Fruit fly (Drosophila melanogaster): Measurements from ENCODE around the gene Grl36b.

The Grl36b gene

DNA sequence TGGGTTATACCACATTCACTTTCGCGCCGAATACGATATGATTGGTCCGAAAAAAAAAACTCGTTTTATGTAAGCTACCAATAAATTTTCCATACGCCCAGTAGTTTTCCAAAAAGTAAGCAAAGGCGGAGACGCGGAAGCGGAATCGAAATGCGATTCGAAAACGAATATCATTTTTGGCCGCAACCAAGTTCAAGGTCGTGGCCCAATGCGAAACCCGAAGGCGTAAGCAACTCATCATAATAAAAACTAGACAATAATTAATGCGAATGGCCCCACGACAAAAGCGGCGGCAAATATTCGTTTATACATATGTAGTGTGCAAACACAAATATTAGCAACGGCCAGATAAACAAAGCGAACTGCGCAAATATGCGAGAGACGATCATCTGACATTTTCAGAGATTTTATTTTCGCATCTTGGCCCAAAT is 10.9 kb upstream of the Grl36b start (continued):
- no peak for TF ChIP-seq CG11723 (GFP tag; optimal IDR thresholded peaks at IDR 0.05)
- no peak for TF ChIP-seq unc-4 (GFP tag; IDR thresholded peaks at IDR 0.05; ENCODE audit: partially characterized antibody)
- TF ChIP-seq sc (optimal IDR thresholded peaks at IDR 0.05): no peak
- TF ChIP-seq sc (GFP tag; optimal IDR thresholded peaks at IDR 0.05): no peak
- TF ChIP-seq PHDP (tag; optimal IDR thresholded peaks at IDR 0.05): peak; percentile 38
- TF ChIP-seq CG34376 (GFP tag; optimal IDR thresholded peaks at IDR 0.05): peak; percentile 48
- TF ChIP-seq D19B (GFP tag; optimal IDR thresholded peaks at IDR 0.05): peak; percentile 24
- TF ChIP-seq CG5953 (GFP tag; IDR thresholded peaks at IDR 0.05): no peak
- TF ChIP-seq CG3163 (GFP tag; optimal IDR thresholded peaks at IDR 0.05): peak; percentile 14
- TF ChIP-seq CG7786 (GFP tag; optimal IDR thresholded peaks at IDR 0.05): peak; percentile 39
- no peak for TF ChIP-seq CG43689 (GFP tag; IDR thresholded peaks at IDR 0.05)
- peak; percentile 58 for TF ChIP-seq CG15011 (GFP tag; optimal IDR thresholded peaks at IDR 0.05)
- TF ChIP-seq CG1792 (GFP tag; optimal IDR thresholded peaks at IDR 0.05): peak; percentile 57
- no peak for TF ChIP-seq CG7839 (tag; optimal IDR thresholded peaks at IDR 0.05)
- peak; percentile 43; the same call in 2 of the 3 replicates for TF ChIP-seq sr (GFP tag; IDR thresholded peaks at IDR 0.05)
- no peak for TF ChIP-seq gcm2 (GFP tag; optimal IDR thresholded peaks at IDR 0.05)
- TF ChIP-seq CG6813 (GFP tag; optimal IDR thresholded peaks at IDR 0.05): peak; percentile 45
- peak; percentile 86 for TF ChIP-seq lab (GFP tag; optimal IDR thresholded peaks at IDR 0.05)
- no peak for TF ChIP-seq Optix (GFP tag; IDR thresholded peaks at IDR 0.05)
- no peak for TF ChIP-seq CG17359 (tag; optimal IDR thresholded peaks at IDR 0.05)
- no peak for TF ChIP-seq twi (tag; optimal IDR thresholded peaks at IDR 0.05)
- TF ChIP-seq tna (GFP tag; IDR thresholded peaks at IDR 0.05; ENCODE audit: partially characterized antibody): no peak
- TF ChIP-seq CG13894 (tag; optimal IDR thresholded peaks at IDR 0.05): peak; percentile 26
- peak; percentile 25 for TF ChIP-seq luna (GFP tag; optimal IDR thresholded peaks at IDR 0.05)
- TF ChIP-seq CG17328 (GFP tag; IDR thresholded peaks at IDR 0.05): 0 out of 2 replicates have a peak, but pooled peaks have one; percentile 6
- 0 out of 3 replicates have a peak, but pooled peaks have one; percentile 49 for TF ChIP-seq CG11695 (GFP tag; IDR thresholded peaks at IDR 0.05)
- TF ChIP-seq HLHmδ (GFP tag; optimal IDR thresholded peaks at IDR 0.05): no peak
- peak; percentile 4 for TF ChIP-seq her (GFP tag; optimal IDR thresholded peaks at IDR 0.05)
- TF ChIP-seq mirr (GFP tag; optimal IDR thresholded peaks at IDR 0.05): peak; percentile 2
- TF ChIP-seq Atf-2 (GFP tag; optimal IDR thresholded peaks at IDR 0.05): no peak
- TF ChIP-seq Blimp-1 (GFP tag; optimal IDR thresholded peaks at IDR 0.05): peak; percentile 67
- TF ChIP-seq CG12659 (GFP tag; optimal IDR thresholded peaks at IDR 0.05): peak; percentile 27
- TF ChIP-seq ro (GFP tag; IDR thresholded peaks at IDR 0.05): no peak
- no peak for TF ChIP-seq CG7271 (tag; optimal IDR thresholded peaks at IDR 0.05)
- TF ChIP-seq Rfx (GFP tag; IDR thresholded peaks at IDR 0.05): peak; percentile 75
- TF ChIP-seq slou (GFP tag; optimal IDR thresholded peaks at IDR 0.05): peak; percentile 4
- peak; percentile 93 for TF ChIP-seq abd-A (tag; optimal IDR thresholded peaks at IDR 0.05)
- no peak for TF ChIP-seq MESR4 (GFP tag; optimal IDR thresholded peaks at IDR 0.05)
- no peak for TF ChIP-seq ems (GFP tag; optimal IDR thresholded peaks at IDR 0.05)
- TF ChIP-seq Fer3 (tag; optimal IDR thresholded peaks at IDR 0.05): peak; percentile 52
- TF ChIP-seq Fer1 (GFP tag; optimal IDR thresholded peaks at IDR 0.05): peak; percentile 45
- no peak for TF ChIP-seq CG14667 (GFP tag; IDR thresholded peaks at IDR 0.05)
- TF ChIP-seq CG12769 (tag; optimal IDR thresholded peaks at IDR 0.05): peak; percentile 85
- TF ChIP-seq org-1 (GFP tag; optimal IDR thresholded peaks at IDR 0.05): peak; percentile 14
- TF ChIP-seq otp (GFP tag; IDR thresholded peaks at IDR 0.05): 0 out of 3 replicates have a peak, but pooled peaks have one; percentile 10
- no peak for TF ChIP-seq bowl (GFP tag; IDR thresholded peaks at IDR 0.05)
- TF ChIP-seq CG4854 (GFP tag; optimal IDR thresholded peaks at IDR 0.05): peak; percentile 33
- peak; percentile 42 for TF ChIP-seq CG1233 (GFP tag; optimal IDR thresholded peaks at IDR 0.05)
- TF ChIP-seq CG18619 (GFP tag; optimal IDR thresholded peaks at IDR 0.05): peak; percentile 48
- no peak for TF ChIP-seq CG18476 (GFP tag; optimal IDR thresholded peaks at IDR 0.05)
- TF ChIP-seq CG9797 (GFP tag; optimal IDR thresholded peaks at IDR 0.05): no peak
